Worm (Caenorhabditis elegans) whole organism, young adult: ENCODE data around the gene T22C8.6.
A peak's percentile ranks its signal among the peaks of the same experiment; 100 is the strongest.

ENCODE experiments used
- B0019.2 ChIP-seq: fragments of 200-800 bp; sonication (Bioruptor generic); conservative IDR thresholded peaks from 2 replicates; pipeline ENCODE4 v1.3.6; 2022; ENCODE audit warnings: missing genetic modification reagents, missing genetic modification characterization, missing compliant biosample characterization
- B0261.1 ChIP-seq: sonication (generic microtip); optimal IDR thresholded peaks from 2 replicates; lab custom pipeline; 2016; ENCODE audit warnings: mild to moderate bottlenecking, missing genetic modification characterization, moderate library complexity, missing compliant biosample characterization
- F10E7.11 ChIP-seq: sonication (generic microtip); optimal IDR thresholded peaks from 2 replicates; lab custom pipeline; 2017; ENCODE audit warnings: mild to moderate bottlenecking, missing genetic modification characterization, moderate library complexity, missing compliant biosample characterization
- F23B12.7 ChIP-seq: sonication (generic microtip); optimal IDR thresholded peaks from 2 replicates; lab custom pipeline; 2017; ENCODE audit warnings: missing genetic modification characterization, mild to moderate bottlenecking, missing compliant biosample characterization, antibody characterized with exemption, moderate library complexity; ENCODE audit not compliant: insufficient read depth
- F37B4.10 ChIP-seq: fragments of 200-800 bp; sonication (Bioruptor generic); IDR thresholded peaks from 2 replicates; pipeline ENCODE4 v1.3.6; 2022; ENCODE audit warnings: missing genetic modification characterization, missing compliant biosample characterization
- K11D2.4 ChIP-seq: fragments of 200-800 bp; sonication (Bioruptor generic); IDR thresholded peaks from 2 replicates; pipeline ENCODE4 v1.3.6; 2022; ENCODE audit warnings: missing genetic modification reagents, missing genetic modification characterization, missing compliant biosample characterization
- T26A5.8 ChIP-seq: sonication (generic microtip); optimal IDR thresholded peaks from 2 replicates; lab custom pipeline; 2016; ENCODE audit warnings: missing genetic modification characterization, missing compliant biosample characterization
- Y56A3A.18 ChIP-seq: fragments of 200-800 bp; sonication (Bioruptor generic); IDR thresholded peaks from 2 replicates; pipeline ENCODE4 v1.3.6; 2022; ENCODE audit warnings: missing genetic modification reagents, missing genetic modification characterization, missing compliant biosample characterization
- Y79H2A.3 ChIP-seq: fragments of 200-800 bp; sonication (Bioruptor generic); conservative IDR thresholded peaks from 2 replicates; pipeline ENCODE4 v1.3.6; 2022; ENCODE audit warnings: missing genetic modification reagents, missing genetic modification characterization, missing compliant biosample characterization
- akir-1 ChIP-seq: fragments of 200-800 bp; sonication (Bioruptor generic); optimal IDR thresholded peaks from 2 replicates; lab custom pipeline; 2018; ENCODE audit warnings: mild to moderate bottlenecking, missing genetic modification characterization, moderate library complexity, missing compliant biosample characterization
- aptf-3 ChIP-seq: fragments of 200-800 bp; sonication (Bioruptor generic); IDR thresholded peaks from 2 replicates; pipeline ENCODE4 v1.3.6; 2022; ENCODE audit warnings: missing genetic modification characterization, missing compliant biosample characterization
- chd-7 ChIP-seq: sonication (generic microtip); optimal IDR thresholded peaks from 2 replicates; lab custom pipeline; 2016; ENCODE audit warnings: mild to moderate bottlenecking, missing genetic modification characterization, moderate library complexity, missing compliant biosample characterization
- efl-1 ChIP-seq: fragments of 150-350 bp; optimal IDR thresholded peaks from 2 replicates; lab custom pipeline; 2014; ENCODE audit warnings: missing biosample characterization, missing genetic modification reagents, missing genetic modification characterization
- egrh-3 ChIP-seq: fragments of 200-800 bp; sonication (Bioruptor generic); IDR thresholded peaks from 2 replicates; pipeline ENCODE4 v1.3.6; 2022; ENCODE audit warnings: missing genetic modification reagents, missing genetic modification characterization, missing compliant biosample characterization
- ekl-4 ChIP-seq: fragments of 200-800 bp; sonication (Bioruptor generic); IDR thresholded peaks from 2 replicates; pipeline ENCODE4 v1.3.6; 2022; ENCODE audit warnings: missing genetic modification reagents, missing genetic modification characterization, missing compliant biosample characterization
- fkh-3 ChIP-seq: sonication (generic microtip); optimal IDR thresholded peaks from 2 replicates; lab custom pipeline; 2016; ENCODE audit warnings: mild to moderate bottlenecking, missing genetic modification characterization, missing compliant biosample characterization
- gei-17 ChIP-seq: fragments of 200-800 bp; sonication (Bioruptor generic); optimal IDR thresholded peaks from 2 replicates; lab custom pipeline; 2018; ENCODE audit warnings: mild to moderate bottlenecking, missing genetic modification characterization, missing compliant biosample characterization
- him-1 ChIP-seq: sonication (generic microtip); optimal IDR thresholded peaks from 2 replicates; lab custom pipeline; 2016; ENCODE audit warnings: missing genotype, missing genetic modification reagents, missing genetic modification characterization, missing compliant biosample characterization
- hmg-1.2 ChIP-seq: fragments of 200-800 bp; sonication (Bioruptor generic); IDR thresholded peaks from 2 replicates; pipeline ENCODE4 v1.3.6; 2022; ENCODE audit warnings: missing genetic modification reagents, missing genetic modification characterization, missing compliant biosample characterization
- lag-1 ChIP-seq: fragments of 200-800 bp; sonication (Bioruptor generic); IDR thresholded peaks from 2 replicates; pipeline ENCODE4 v1.3.6; 2022; ENCODE audit warnings: missing genetic modification reagents, missing genetic modification characterization, missing compliant biosample characterization
- lsl-1 ChIP-seq: fragments of 200-800 bp; sonication (Bioruptor generic); optimal IDR thresholded peaks from 2 replicates; lab custom pipeline; 2018; ENCODE audit warnings: mild to moderate bottlenecking, missing genetic modification characterization, moderate library complexity, missing compliant biosample characterization
- madf-6 ChIP-seq: fragments of 200-800 bp; sonication (Bioruptor generic); IDR thresholded peaks from 2 replicates; pipeline ENCODE4 v1.3.6; 2022; ENCODE audit warnings: missing genetic modification reagents, missing genetic modification characterization, missing compliant biosample characterization
- madf-8 ChIP-seq: fragments of 200-800 bp; sonication (Bioruptor generic); conservative IDR thresholded peaks from 2 replicates; pipeline ENCODE4 v1.3.6; 2022; ENCODE audit warnings: missing genetic modification reagents, missing genetic modification characterization, missing compliant biosample characterization
- mcd-1 ChIP-seq: fragments of 200-800 bp; sonication (Bioruptor generic); IDR thresholded peaks from 2 replicates; pipeline ENCODE4 v1.3.6; 2022; ENCODE audit warnings: missing genetic modification reagents, missing genetic modification characterization, missing compliant biosample characterization
- nfya-2 ChIP-seq: fragments of 200-800 bp; sonication (Bioruptor generic); IDR thresholded peaks from 2 replicates; pipeline ENCODE4 v1.3.6; 2022; ENCODE audit warnings: missing genetic modification reagents, missing genetic modification characterization, missing compliant biosample characterization
- nhr-120 ChIP-seq: fragments of 200-800 bp; sonication (Bioruptor generic); IDR thresholded peaks from 2 replicates; pipeline ENCODE4 v1.3.6; 2022; ENCODE audit warnings: missing genetic modification characterization, missing compliant biosample characterization
- nhr-90 ChIP-seq: sonication (generic microtip); optimal IDR thresholded peaks from 2 replicates; lab custom pipeline; 2016; ENCODE audit warnings: missing genotype, mild to moderate bottlenecking, missing genetic modification characterization, missing compliant biosample characterization
- rec-8 ChIP-seq, 2 experiments: sonication (generic microtip); optimal IDR thresholded peaks; 2 replicates each; lab custom pipeline; 2016; ENCODE audit warnings: mild to moderate bottlenecking in 2 of 2, missing genetic modification characterization in 2 of 2, missing genetic modification reagents in 2 of 2, missing genotype in 2 of 2, missing biosample characterization in 1 of 2, missing compliant biosample characterization in 1 of 2, moderate library complexity in 1 of 2
- repo-1 ChIP-seq: sonication (generic microtip); optimal IDR thresholded peaks from 2 replicates; lab custom pipeline; 2017; ENCODE audit warnings: mild to moderate bottlenecking, missing genetic modification characterization, missing compliant biosample characterization
- sea-2 ChIP-seq: fragments of 200-800 bp; sonication (Bioruptor generic); IDR thresholded peaks from 2 replicates; pipeline ENCODE4 v1.3.6; 2022; ENCODE audit warnings: missing genetic modification characterization, missing compliant biosample characterization
- tbp1 ChIP-seq: fragments of 200-800 bp; sonication (Bioruptor generic); optimal IDR thresholded peaks from 2 replicates; lab custom pipeline; 2018; ENCODE audit warnings: mild to moderate bottlenecking, missing genetic modification characterization, missing compliant biosample characterization
- tlf-1 ChIP-seq: fragments of 200-800 bp; sonication (Bioruptor generic); optimal IDR thresholded peaks from 2 replicates; lab custom pipeline; 2018; ENCODE audit warnings: mild to moderate bottlenecking, missing genetic modification characterization, missing compliant biosample characterization
- unc-62 ChIP-seq: fragments of 150-350 bp; optimal IDR thresholded peaks from 2 replicates; lab custom pipeline; 2014; ENCODE audit warnings: missing biosample characterization, missing genetic modification reagents, missing genetic modification characterization
- zim-3 ChIP-seq: sonication (generic microtip); optimal IDR thresholded peaks from 2 replicates; lab custom pipeline; 2017; ENCODE audit warnings: mild to moderate bottlenecking, missing genetic modification characterization, moderate library complexity, missing compliant biosample characterization
- ztf-18 ChIP-seq: sonication (generic microtip); optimal IDR thresholded peaks from 2 replicates; lab custom pipeline; 2016; ENCODE audit warnings: missing genotype, mild to moderate bottlenecking, missing genetic modification characterization, missing compliant biosample characterization
- ztf-25 ChIP-seq: fragments of 200-800 bp; sonication (Bioruptor generic); IDR thresholded peaks from 2 replicates; pipeline ENCODE4 v1.3.6; 2022; ENCODE audit warnings: missing genetic modification reagents, missing genetic modification characterization, missing compliant biosample characterization
- ztf-28 ChIP-seq: fragments of 200-800 bp; sonication (Bioruptor generic); IDR thresholded peaks from 2 replicates; pipeline ENCODE4 v1.3.6; 2022; ENCODE audit warnings: missing genetic modification reagents, missing genetic modification characterization, missing compliant biosample characterization

The T22C8.6 gene

DNA sequence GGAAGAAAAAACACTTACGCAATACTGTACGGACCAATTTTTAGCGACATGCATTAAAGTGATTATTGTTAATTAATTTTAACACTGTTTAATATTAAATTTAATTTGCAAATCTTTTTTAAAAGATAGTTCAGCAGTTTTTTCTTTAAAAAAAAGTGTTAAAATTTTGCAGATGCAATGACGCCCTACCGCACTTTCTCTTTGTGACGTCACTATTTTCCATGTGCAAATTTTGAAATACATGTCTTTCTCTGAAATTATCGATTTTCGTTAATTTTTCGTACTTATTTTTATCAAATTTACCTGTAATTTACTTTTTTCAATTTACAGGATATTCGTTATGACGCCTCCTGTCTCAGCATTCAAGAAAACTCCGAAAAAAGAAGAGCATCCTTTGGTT, 31.5 kb upstream of the T22C8.6 start, which contains the start of the genes piga-1 and eif-2Bepsilon (continued):
- TF ChIP-seq nhr-120 (no peak), Y79H2A.3 (GFP tag; lab: Robert Waterston, UW) (no peak), zim-3 (tag; lab: Kevin White, UChicago) (no peak), F10E7.11 (tag; lab: Kevin White, UChicago) (no peak), him-1 (tag; lab: Kevin White, UChicago) (no peak), akir-1 (GFP tag; lab: Kevin White, UChicago) (no peak), chd-7 (tag; lab: Kevin White, UChicago) (no peak)

DNA sequence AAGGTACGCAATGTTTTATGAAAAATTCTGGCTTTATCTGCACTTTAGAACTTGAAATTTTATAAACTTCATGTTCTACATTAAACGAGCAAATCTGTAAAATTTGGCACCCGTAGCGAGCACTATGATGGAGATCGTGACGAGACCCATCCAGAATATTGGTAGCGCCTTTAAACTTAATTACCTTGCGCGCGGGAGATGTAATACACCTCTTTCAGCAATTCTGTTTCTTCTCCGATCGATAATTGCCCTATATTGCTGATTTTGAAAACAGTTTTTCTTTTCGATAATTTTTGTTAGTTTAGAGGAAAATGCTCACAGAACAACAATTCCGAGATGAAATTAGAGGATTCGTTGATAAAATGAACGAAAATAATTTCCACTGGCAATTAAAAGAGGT, 28.8 kb upstream of the T22C8.6 start, which contains the start of gene atg-10:
Gene atg-10, plus strand, starts transcription at position 301 of the 400 bp plus-strand sequence.
- TF ChIP-seq F23B12.7 (tag; lab: Kevin White, UChicago) = no peak
- TF ChIP-seq gei-17 = no peak
- TF ChIP-seq tbp1 (GFP tag; lab: Kevin White, UChicago) = no peak
- TF ChIP-seq ztf-18 = no peak
- no peak for TF ChIP-seq F37B4.10 (GFP tag; lab: Robert Waterston, UW)
- no peak for TF ChIP-seq Y56A3A.18
- no peak for TF ChIP-seq B0261.1 (tag; lab: Kevin White, UChicago)

ce11 chrII:8650644-8651159, 20.6 kb upstream of the T22C8.6 start, which contains the start of gene pyr-1:
pyr-1 (plus strand) TSS chrII:8651109.
- TF ChIP-seq hmg-1.2 (GFP tag; lab: Robert Waterston, UW) (peak; percentile 62; the same call in 1 of the 2 replicates), lsl-1 (no peak)

DNA sequence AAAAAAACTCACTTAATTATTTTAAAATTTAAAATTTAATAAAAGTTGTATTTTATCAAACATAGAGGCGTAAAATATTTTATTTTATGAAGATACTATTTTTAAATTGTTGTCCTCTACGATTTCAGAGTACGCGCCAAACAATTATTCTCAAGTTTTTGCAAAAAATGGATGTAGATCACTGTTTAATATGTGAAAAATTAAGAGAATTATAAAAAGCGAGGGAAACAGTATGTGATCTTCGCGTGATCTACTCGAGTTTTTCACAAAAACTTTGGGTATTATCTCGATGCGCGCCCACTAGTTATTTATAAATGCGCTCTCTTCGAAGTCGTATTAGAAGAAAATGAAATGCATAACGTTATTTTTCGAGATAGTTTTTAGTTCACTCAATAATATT, 18.8 kb upstream of the T22C8.6 start:
- TF ChIP-seq madf-6 (GFP tag; lab: Robert Waterston, UW) = peak; percentile 71
- TF ChIP-seq efl-1 (GFP tag; lab: Kevin White, UChicago) = peak; percentile 67
- no peak for TF ChIP-seq ztf-25 (GFP tag; lab: Robert Waterston, UW)
- TF ChIP-seq nhr-90 (tag; lab: Kevin White, UChicago) = no peak
- no peak for TF ChIP-seq lag-1 (GFP tag; lab: Robert Waterston, UW)
- TF ChIP-seq repo-1 (tag; lab: Kevin White, UChicago) = no peak
- peak; percentile 57 for TF ChIP-seq madf-8 (GFP tag; lab: Robert Waterston, UW)
- no peak for TF ChIP-seq B0019.2
- no peak for TF ChIP-seq ztf-28 (GFP tag; lab: Robert Waterston, UW)
- TF ChIP-seq hmg-1.2 (GFP tag; lab: Robert Waterston, UW) = peak; percentile 20; the same call in 1 of the 2 replicates
- TF ChIP-seq K11D2.4 (GFP tag; lab: Robert Waterston, UW) = no peak
- TF ChIP-seq lsl-1 = peak; percentile 2

- no peak for TF ChIP-seq B0261.1 (tag; lab: Kevin White, UChicago)
- TF ChIP-seq nfya-2 = no peak
- no peak for TF ChIP-seq T26A5.8 (tag; lab: Kevin White, UChicago)
- TF ChIP-seq tlf-1 (GFP tag; lab: Kevin White, UChicago) = no peak
- TF ChIP-seq mcd-1 (GFP tag; lab: Robert Waterston, UW) = no peak
- TF ChIP-seq fkh-3 = no peak
- no peak for TF ChIP-seq sea-2
- no peak for TF ChIP-seq B0019.2
- TF ChIP-seq rec-8 (tag; optimal IDR thresholded peaks at IDR 0.05; lab: Kevin White, UChicago) = no peak
- no peak for TF ChIP-seq unc-62 (GFP tag; lab: Kevin White, UChicago)
- TF ChIP-seq ekl-4 (GFP tag; lab: Robert Waterston, UW) = no peak
- TF ChIP-seq ztf-25 (GFP tag; lab: Robert Waterston, UW) = no peak
- no peak for TF ChIP-seq aptf-3 (GFP tag; lab: Robert Waterston, UW)
- TF ChIP-seq egrh-3 (GFP tag; lab: Robert Waterston, UW) = no peak
- no peak for TF ChIP-seq hmg-1.2 (GFP tag; lab: Robert Waterston, UW)
These were observed 16.4 kb upstream of the T22C8.6 start for ce11 chrII:8646437-8646836.
